Worm (Caenorhabditis elegans): ENCODE measurements around the gene dhs-20.

DNA sequence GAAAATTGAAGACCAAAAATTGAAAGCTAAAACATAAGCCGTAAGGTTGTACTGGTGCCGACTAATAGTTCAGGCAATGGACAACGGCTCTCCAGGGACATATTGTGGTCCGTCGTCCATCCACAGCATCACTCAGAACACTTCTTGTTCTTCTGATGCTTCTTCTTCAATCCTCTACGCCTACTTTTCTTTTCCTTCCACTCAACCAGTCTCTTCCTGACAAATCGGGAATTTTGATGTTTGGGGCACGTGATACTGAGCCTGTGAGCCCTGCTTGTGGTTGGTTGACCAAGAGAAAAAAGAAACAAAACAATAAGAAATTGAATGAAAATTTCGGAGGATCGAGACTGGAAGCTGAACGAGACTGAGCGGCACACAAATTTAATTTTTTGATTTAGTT lies 16.9 kb upstream of the dhs-20 start:
- TF ChIP-seq tbx-37 (GFP tag; conservative IDR thresholded peaks at IDR 0.05) = no peak
- no peak for TF ChIP-seq B0310.2 (tag; optimal IDR thresholded peaks at IDR 0.05)
- TF ChIP-seq ama-1 (optimal IDR thresholded peaks at IDR 0.05) = no peak
- TF ChIP-seq sea-1 (GFP tag; conservative IDR thresholded peaks at IDR 0.05) = no peak
- no peak for TF ChIP-seq hmg-4 (GFP tag; optimal IDR thresholded peaks at IDR 0.05)
- TF ChIP-seq ceh-36 (tag; optimal IDR thresholded peaks at IDR 0.05) = no peak
- no peak for TF ChIP-seq hnd-1 (tag; optimal IDR thresholded peaks at IDR 0.05)
- TF ChIP-seq pes-1 (GFP tag; IDR thresholded peaks at IDR 0.05) = no peak
- TF ChIP-seq flt-1 (GFP tag; IDR thresholded peaks at IDR 0.05) = no peak
- no peak for TF ChIP-seq F13C5.2 (tag; optimal IDR thresholded peaks at IDR 0.05)
- no peak for TF ChIP-seq scrt-1 (GFP tag; IDR thresholded peaks at IDR 0.05)
- TF ChIP-seq aly-1 (tag; optimal IDR thresholded peaks at IDR 0.05) = no peak
- no peak for TF ChIP-seq ceh-13 (GFP tag; optimal IDR thresholded peaks at IDR 0.05)
- TF ChIP-seq ets-7 (tag; optimal IDR thresholded peaks at IDR 0.05) = no peak
